Fruit fly (Drosophila melanogaster) whole organism, embryonic: Measurements from ENCODE around the gene CG42591.

ENCODE experiments used
- ATbp ChIP-seq: fragments of 200-800 bp; sonication (Bioruptor generic); optimal IDR thresholded peaks from 2 replicates; lab custom pipeline; 2017; ENCODE audit warnings: missing biosample characterization, mild to moderate bottlenecking, missing genetic modification characterization, missing genetic modification reagents
- Bdp1 ChIP-seq: fragments of 200-800 bp; sonication (Bioruptor generic); optimal IDR thresholded peaks from 3 replicates; lab custom pipeline; 2016; ENCODE audit warnings: missing biosample characterization, missing genetic modification characterization
- BtbVII ChIP-seq: fragments of 200-800 bp; sonication (Bioruptor generic); optimal IDR thresholded peaks from 3 replicates; lab custom pipeline; 2017; ENCODE audit warnings: missing biosample characterization, mild to moderate bottlenecking, missing genetic modification characterization
- CG12155 ChIP-seq: fragments of 200-800 bp; sonication (Bioruptor generic); optimal IDR thresholded peaks from 3 replicates; lab custom pipeline; 2016; ENCODE audit warnings: missing biosample characterization, missing genetic modification characterization
- CG13296 ChIP-seq: fragments of 200-800 bp; sonication (Bioruptor generic); optimal IDR thresholded peaks from 3 replicates; lab custom pipeline; 2018; ENCODE audit warnings: missing biosample characterization, mild to moderate bottlenecking, missing genetic modification characterization
- CG13894 ChIP-seq: fragments of 200-800 bp; sonication (Bioruptor generic); optimal IDR thresholded peaks from 3 replicates; lab custom pipeline; 2018; ENCODE audit warnings: missing biosample characterization, mild to moderate bottlenecking, missing genetic modification characterization, moderate library complexity
- CG14860 ChIP-seq: fragments of 200-800 bp; sonication (Bioruptor generic); IDR thresholded peaks from 3 replicates; pipeline ENCODE4 v1.3.6; 2022; ENCODE audit warnings: missing biosample characterization, missing genetic modification characterization; ENCODE audit not compliant: partially characterized antibody
- CG15514 ChIP-seq: fragments of 200-800 bp; sonication (Bioruptor generic); optimal IDR thresholded peaks from 3 replicates; lab custom pipeline; 2017; ENCODE audit warnings: missing biosample characterization, missing genetic modification characterization, mild to moderate bottlenecking, moderate library complexity, missing genetic modification reagents
- CG17568 ChIP-seq: fragments of 200-800 bp; sonication (Bioruptor generic); optimal IDR thresholded peaks from 2 replicates; lab custom pipeline; 2018; ENCODE audit warnings: missing biosample characterization, mild to moderate bottlenecking, missing genetic modification characterization, moderate library complexity
- CG30403 ChIP-seq: fragments of 200-800 bp; sonication (Bioruptor generic); optimal IDR thresholded peaks from 3 replicates; lab custom pipeline; 2016; ENCODE audit warnings: missing biosample characterization, missing genetic modification characterization
- CG4360 ChIP-seq: fragments of 200-800 bp; sonication (Bioruptor generic); IDR thresholded peaks from 2 replicates; pipeline ENCODE4 v1.3.6; 2022; ENCODE audit warnings: missing biosample characterization, missing genetic modification characterization
- CG4730 ChIP-seq: fragments of 200-800 bp; sonication (Bioruptor generic); IDR thresholded peaks from 2 replicates; pipeline ENCODE4 v1.3.6; 2022; ENCODE audit warnings: missing biosample characterization, missing genetic modification characterization
- CG6272 ChIP-seq: fragments of 200-800 bp; sonication (Bioruptor generic); IDR thresholded peaks from 2 replicates; pipeline ENCODE4 v1.3.6; 2022; ENCODE audit warnings: missing biosample characterization, missing genetic modification characterization
- CG6765 ChIP-seq: fragments of 200-800 bp; sonication (Bioruptor generic); optimal IDR thresholded peaks from 3 replicates; lab custom pipeline; 2017; ENCODE audit warnings: missing biosample characterization, mild to moderate bottlenecking, missing genetic modification characterization
- CG6791 ChIP-seq: fragments of 200-800 bp; sonication (Bioruptor generic); IDR thresholded peaks from 3 replicates; pipeline ENCODE4 v1.3.6; 2022; ENCODE audit warnings: missing biosample characterization, missing genetic modification characterization; ENCODE audit not compliant: partially characterized antibody
- CG7372 ChIP-seq: fragments of 200-800 bp; sonication (Bioruptor generic); IDR thresholded peaks from 2 replicates; pipeline ENCODE4 v1.3.6; 2022; ENCODE audit warnings: missing biosample characterization, missing genetic modification characterization
- CG7839 ChIP-seq: fragments of 200-800 bp; sonication (Bioruptor generic); optimal IDR thresholded peaks from 3 replicates; lab custom pipeline; 2018; ENCODE audit warnings: missing biosample characterization, mild to moderate bottlenecking, missing genetic modification characterization, moderate library complexity
- CG9215 ChIP-seq: fragments of 200-800 bp; sonication (Bioruptor generic); IDR thresholded peaks from 2 replicates; pipeline ENCODE4 v1.3.6; 2022; ENCODE audit warnings: missing biosample characterization, missing genetic modification characterization
- Dad ChIP-seq: fragments of 200-800 bp; sonication (Bioruptor generic); optimal IDR thresholded peaks from 3 replicates; lab custom pipeline; 2016; ENCODE audit warnings: missing biosample characterization, missing genetic modification characterization
- Dek ChIP-seq: fragments of 200-800 bp; sonication (Bioruptor generic); optimal IDR thresholded peaks from 3 replicates; lab custom pipeline; 2019; ENCODE audit warnings: missing biosample characterization, mild to moderate bottlenecking, missing genetic modification characterization, moderate library complexity
- Fer1 ChIP-seq: fragments of 200-800 bp; sonication (Bioruptor generic); optimal IDR thresholded peaks from 2 replicates; lab custom pipeline; 2017; ENCODE audit warnings: missing biosample characterization, mild to moderate bottlenecking, missing genetic modification characterization
- HLH4C ChIP-seq: fragments of 200-800 bp; sonication (Bioruptor generic); IDR thresholded peaks from 3 replicates; pipeline ENCODE4 v1.3.6; 2022; ENCODE audit warnings: missing biosample characterization, missing genetic modification characterization; ENCODE audit not compliant: partially characterized antibody
- Hand ChIP-seq: fragments of 200-800 bp; sonication (Bioruptor generic); optimal IDR thresholded peaks from 2 replicates; lab custom pipeline; 2017; ENCODE audit warnings: mild to moderate bottlenecking, missing biosample characterization, missing genetic modification reagents, missing genetic modification characterization
- Med ChIP-seq: fragments of 200-800 bp; sonication (Bioruptor generic); peaks from one replicate; lab custom pipeline; 2016; ENCODE audit warnings: missing biosample characterization, missing genetic modification characterization, mild to moderate bottlenecking, inconsistent platforms, moderate library complexity
- Mrtf ChIP-seq: fragments of 200-800 bp; sonication (Bioruptor generic); IDR thresholded peaks from 3 replicates; pipeline ENCODE4 v1.3.6; 2022; ENCODE audit warnings: missing biosample characterization, missing genetic modification characterization
- Opbp ChIP-seq: fragments of 200-800 bp; sonication (Bioruptor generic); IDR thresholded peaks from 3 replicates; pipeline ENCODE4 v1.3.6; 2022; ENCODE audit warnings: missing biosample characterization, missing genetic modification characterization; ENCODE audit not compliant: partially characterized antibody
- abd-A ChIP-seq: fragments of 200-800 bp; sonication (Bioruptor generic); optimal IDR thresholded peaks from 3 replicates; lab custom pipeline; 2019; ENCODE audit warnings: missing biosample characterization, mild to moderate bottlenecking, missing genetic modification characterization, moderate library complexity
- amos ChIP-seq: fragments of 200-800 bp; sonication (Bioruptor generic); IDR thresholded peaks from 2 replicates; pipeline ENCODE4 v1.3.6; 2022; ENCODE audit warnings: missing biosample characterization, missing genetic modification characterization; ENCODE audit not compliant: partially characterized antibody
- ato ChIP-seq: fragments of 200-800 bp; sonication (Bioruptor generic); IDR thresholded peaks from 2 replicates; pipeline ENCODE4 v1.3.6; 2022; ENCODE audit warnings: missing biosample characterization, missing genetic modification characterization; ENCODE audit not compliant: partially characterized antibody
- bbx ChIP-seq: fragments of 200-800 bp; sonication (Bioruptor generic); IDR thresholded peaks from 2 replicates; pipeline ENCODE4 v1.3.6; 2022; ENCODE audit warnings: missing biosample characterization, missing genetic modification characterization; ENCODE audit not compliant: partially characterized antibody
- chinmo ChIP-seq: fragments of 200-800 bp; sonication (Bioruptor generic); IDR thresholded peaks from 4 replicates; pipeline ENCODE4 v1.3.6; 2022; ENCODE audit warnings: missing biosample characterization, missing genetic modification characterization; ENCODE audit not compliant: partially characterized antibody
- ci ChIP-seq: fragments of 200-800 bp; sonication (Bioruptor generic); IDR thresholded peaks from 3 replicates; pipeline ENCODE4 v1.3.6; 2022; ENCODE audit warnings: missing biosample characterization, missing genetic modification characterization
- hbn ChIP-seq: fragments of 200-800 bp; sonication (Bioruptor generic); IDR thresholded peaks from 2 replicates; pipeline ENCODE4 v1.3.6; 2022; ENCODE audit warnings: missing biosample characterization, missing genetic modification characterization; ENCODE audit not compliant: partially characterized antibody
- her ChIP-seq: fragments of 200-800 bp; sonication (Bioruptor generic); optimal IDR thresholded peaks from 2 replicates; lab custom pipeline; 2016; ENCODE audit warnings: missing biosample characterization, missing genetic modification characterization
- inv ChIP-seq: fragments of 200-800 bp; sonication (Bioruptor generic); IDR thresholded peaks from 2 replicates; pipeline ENCODE4 v1.3.6; 2022; ENCODE audit warnings: missing biosample characterization, missing genetic modification characterization; ENCODE audit not compliant: partially characterized antibody
- knrl ChIP-seq: fragments of 200-800 bp; sonication (Bioruptor generic); IDR thresholded peaks from 3 replicates; pipeline ENCODE4 v1.3.6; 2022; ENCODE audit warnings: missing biosample characterization, missing genetic modification characterization; ENCODE audit not compliant: partially characterized antibody
- maf-S ChIP-seq: fragments of 200-800 bp; sonication (Bioruptor generic); optimal IDR thresholded peaks from 2 replicates; lab custom pipeline; 2016; ENCODE audit warnings: missing biosample characterization, missing genetic modification characterization
- mld ChIP-seq: fragments of 200-800 bp; sonication (Bioruptor generic); IDR thresholded peaks from 3 replicates; pipeline ENCODE4 v1.3.6; 2022; ENCODE audit warnings: missing biosample characterization, missing genetic modification characterization; ENCODE audit not compliant: partially characterized antibody
- nerfin-2 ChIP-seq: fragments of 200-800 bp; sonication (Bioruptor generic); IDR thresholded peaks from 2 replicates; pipeline ENCODE4 v1.3.6; 2022; ENCODE audit warnings: missing biosample characterization, missing genetic modification characterization; ENCODE audit not compliant: partially characterized antibody
- nom ChIP-seq: fragments of 200-800 bp; sonication (Bioruptor generic); optimal IDR thresholded peaks from 2 replicates; lab custom pipeline; 2017; ENCODE audit warnings: missing biosample characterization, missing genetic modification characterization, mild to moderate bottlenecking, moderate library complexity, missing genetic modification reagents
- scrt ChIP-seq: fragments of 200-800 bp; sonication (Bioruptor generic); optimal IDR thresholded peaks from 2 replicates; lab custom pipeline; 2018; ENCODE audit warnings: missing biosample characterization, mild to moderate bottlenecking, missing genetic modification characterization, moderate library complexity
- sna ChIP-seq: fragments of 200-800 bp; sonication (Bioruptor generic); IDR thresholded peaks from 2 replicates; pipeline ENCODE4 v1.3.6; 2022; ENCODE audit warnings: missing biosample characterization, missing genetic modification characterization; ENCODE audit not compliant: partially characterized antibody
- unc-4 ChIP-seq: fragments of 200-800 bp; sonication (Bioruptor generic); IDR thresholded peaks from 2 replicates; pipeline ENCODE4 v1.3.6; 2022; ENCODE audit warnings: missing biosample characterization, missing genetic modification characterization; ENCODE audit not compliant: partially characterized antibody

Gene CG42591

DNA sequence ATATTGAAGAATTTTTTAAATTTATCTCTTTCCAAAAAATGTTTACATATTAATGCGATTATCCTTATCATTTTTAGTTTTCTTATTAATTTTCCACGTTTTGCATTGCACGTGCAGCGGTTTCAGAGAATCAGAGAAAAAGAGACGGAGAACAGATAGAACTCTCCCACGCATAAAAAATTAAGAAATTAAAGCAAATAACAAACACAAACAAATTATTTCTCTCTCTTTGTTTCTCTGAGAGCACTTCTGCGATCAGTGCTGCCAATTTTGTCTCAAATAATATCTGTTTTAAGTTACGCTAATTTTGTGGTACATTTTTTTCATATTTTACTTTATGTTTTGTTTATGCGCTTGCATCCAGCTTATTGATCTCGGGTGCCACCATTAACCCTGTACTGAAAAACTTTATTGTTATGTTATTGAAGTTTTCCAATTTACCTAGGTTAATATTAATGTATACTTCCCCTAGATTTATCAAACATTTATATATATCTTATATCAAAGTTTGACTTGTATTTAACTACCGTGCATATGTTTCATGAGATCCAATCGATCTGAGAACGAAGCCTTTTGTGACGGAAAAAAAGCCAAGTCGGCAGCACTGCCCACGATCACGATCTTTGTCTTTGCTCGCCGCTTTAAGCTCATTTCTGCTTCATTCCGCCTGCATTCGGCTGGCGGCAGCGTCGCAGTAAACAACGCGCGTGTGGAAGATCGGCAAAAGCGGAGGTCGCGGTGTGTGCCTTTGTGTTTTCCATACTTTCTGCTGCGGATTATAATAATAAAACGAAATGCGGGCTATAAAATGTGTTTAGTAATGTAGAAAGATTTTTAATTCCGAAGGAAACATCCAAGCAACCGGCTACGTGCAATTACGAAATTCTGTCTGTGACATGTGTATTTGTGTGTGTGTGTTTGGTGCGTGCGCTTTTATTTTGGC, 6.3 kb downstream of the CG42591 start, which contains the start of gene Sarm (continued):
- peak; percentile 13 for TF ChIP-seq Hand (GFP tag; lab: Kevin White, UChicago)
- TF ChIP-seq CG30403 (GFP tag; lab: Kevin White, UChicago) = peak; percentile 63
- TF ChIP-seq Mrtf (GFP tag; lab: Robert Waterston, UW) = no peak
- no peak for TF ChIP-seq CG4360 (GFP tag; lab: Robert Waterston, UW)
- no peak for TF ChIP-seq Dad
- no peak for TF ChIP-seq CG4730 (GFP tag; lab: Robert Waterston, UW)
- peak; percentile 10 for TF ChIP-seq maf-S (GFP tag; lab: Kevin White, UChicago)
- no peak for TF ChIP-seq CG9215 (GFP tag; lab: Robert Waterston, UW)
- no peak for TF ChIP-seq CG6272 (GFP tag; lab: Robert Waterston, UW)
- peak; percentile 41 for TF ChIP-seq ATbp (GFP tag; lab: Kevin White, UChicago)
- no peak for TF ChIP-seq her (GFP tag; lab: Kevin White, UChicago)

DNA sequence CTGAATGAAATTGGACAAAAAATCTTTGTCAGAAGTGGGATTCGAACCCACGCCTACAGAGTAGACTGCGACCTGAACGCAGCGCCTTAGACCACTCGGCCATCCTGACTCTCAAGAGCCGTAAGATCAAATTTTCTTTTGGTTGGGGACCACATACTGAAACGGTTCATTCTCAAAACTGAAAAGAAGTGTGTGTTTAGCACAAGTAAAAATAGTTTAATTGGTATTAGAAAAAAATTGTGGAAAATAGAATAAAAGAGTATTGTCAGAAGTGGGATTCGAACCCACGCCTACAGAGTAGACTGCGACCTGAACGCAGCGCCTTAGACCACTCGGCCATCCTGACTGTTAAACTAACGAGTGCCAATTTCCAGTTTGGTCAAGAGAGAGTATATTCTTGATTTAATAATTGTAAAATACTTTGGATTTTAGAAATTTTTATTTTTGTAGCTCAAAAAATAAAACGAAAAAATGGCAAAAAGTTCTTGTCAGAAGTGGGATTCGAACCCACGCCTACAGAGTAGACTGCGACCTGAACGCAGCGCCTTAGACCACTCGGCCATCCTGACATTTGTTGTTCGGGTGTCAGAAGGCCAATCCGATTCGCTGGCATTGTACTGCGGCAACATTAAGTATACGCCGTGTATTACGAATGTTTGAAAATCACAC, 9.4 kb downstream of the CG42591 start:
- TF ChIP-seq nerfin-2 = peak; percentile 71
- TF ChIP-seq CG17568 (GFP tag; lab: Kevin White, UChicago) = peak; percentile 3
- peak; percentile 17 for TF ChIP-seq CG15514 (GFP tag; lab: Kevin White, UChicago)
- peak; percentile 38 for TF ChIP-seq nom (GFP tag; lab: Kevin White, UChicago)
- TF ChIP-seq inv (GFP tag; lab: Robert Waterston, UW) = peak; percentile 44
- TF ChIP-seq knrl (GFP tag; lab: Robert Waterston, UW) = peak; percentile 34; the same call in 1 of the 3 replicates
- peak; percentile 3 for TF ChIP-seq CG7839
- peak; percentile 59 for TF ChIP-seq CG14860 (GFP tag; lab: Robert Waterston, UW)
- peak; percentile 25 for TF ChIP-seq CG6765 (GFP tag; lab: Kevin White, UChicago)
- peak; percentile 46 for TF ChIP-seq BtbVII
- peak; percentile 74 for TF ChIP-seq amos (GFP tag; lab: Robert Waterston, UW)
- peak; percentile 48 for TF ChIP-seq CG13894 (tag; lab: Kevin White, UChicago)
- peak; percentile 96 for TF ChIP-seq CG7372 (GFP tag; lab: Robert Waterston, UW)
- peak; percentile 98 for TF ChIP-seq Bdp1
- peak; percentile 71; the same call in 1 of the 2 replicates for TF ChIP-seq sna
- TF ChIP-seq unc-4 (GFP tag; lab: Robert Waterston, UW) = peak; percentile 50
- peak; percentile 94 for TF ChIP-seq CG12155 (GFP tag; lab: Kevin White, UChicago)
- peak; percentile 77; the same call in 2 of the 4 replicates for TF ChIP-seq chinmo (GFP tag; lab: Robert Waterston, UW)
- TF ChIP-seq CG13296 = peak; percentile 32
- peak; percentile 58 for TF ChIP-seq hbn
- peak; percentile 12 for TF ChIP-seq abd-A (tag; lab: Kevin White, UChicago)
- TF ChIP-seq HLH4C (GFP tag; lab: Robert Waterston, UW) = peak; percentile 60
- peak; percentile 22 for TF ChIP-seq scrt
- peak; percentile 82 for TF ChIP-seq mld (GFP tag; lab: Robert Waterston, UW)
- TF ChIP-seq Opbp (GFP tag; lab: Robert Waterston, UW) = peak; percentile 79; the same call in 2 of the 3 replicates
- peak; percentile 44 for TF ChIP-seq Dek
- peak; percentile 88; the same call in 2 of the 3 replicates for TF ChIP-seq CG6791
- peak; percentile 73 for TF ChIP-seq ato
- TF ChIP-seq Fer1 = peak; percentile 52
- TF ChIP-seq Med = peak; percentile 78
- TF ChIP-seq ci (GFP tag; lab: Robert Waterston, UW) = peak; percentile 51; the same call in 1 of the 3 replicates
- peak; percentile 79 for TF ChIP-seq bbx (GFP tag; lab: Robert Waterston, UW)
